2 worm cellular contexts compared by ENCODE assay signal in genomic region chrIV:13834394-13835129, ce11.
A peak's percentile ranks its signal among the peaks of the same experiment; 100 is the strongest.
TF ChIP-seq lines count a peak whose summit lies in the region.

No protein-coding gene starts in this region.

TF ChIP-seq in whole organism, L1 larva, 84 proteins besides CTCF, POLR2A, EP300 and RAD21:
- no peak for TF ChIP-seq aha-1 (tag; optimal IDR thresholded peaks at IDR 0.05; lab: Kevin White, UChicago)
- peak; percentile 66 for TF ChIP-seq nhr-85 (tag; lab: Kevin White, UChicago)
- no peak for TF ChIP-seq ceh-8 (GFP tag; optimal IDR thresholded peaks at IDR 0.05; lab: Kevin White, UChicago)
- TF ChIP-seq efl-1 (optimal IDR thresholded peaks at IDR 0.05; lab: Kevin White, UChicago) = no peak
- TF ChIP-seq efl-1 (GFP tag; optimal IDR thresholded peaks at IDR 0.05 in 1 of 2; lab: Kevin White, UChicago) = peak in 1 of 2 experiments; percentile 61
TF ChIP-seq in whole organism, L1 larva: peak in this region for 2.

TF ChIP-seq in whole organism, L4 larva, 104 proteins besides CTCF, POLR2A, EP300 and RAD21:
- TF ChIP-seq aha-1 (tag; lab: Kevin White, UChicago) (peak; percentile 96), attf-4 (tag; optimal IDR thresholded peaks at IDR 0.05; lab: Kevin White, UChicago) (no peak)

Comparison
In these comparisons a context has a peak if more than half of its experiments do, and no peak if none do; other contexts are left out.
1. Of the 29 proteins assayed by ChIP-seq in both whole organism, L4 larva and whole organism, L1 larva: peak only in whole organism, L4 larva: aha-1; only in whole organism, L1 larva: none; in both: none; in neither: 28.